Worm (Caenorhabditis elegans) whole organism, late embryonic: Measurements from ENCODE around the gene zzz-1.

Source experiments
- C08G9.2 ChIP-seq: sonication (generic microtip); optimal IDR thresholded peaks from 2 replicates; lab custom pipeline; 2016; ENCODE audit warnings: mild to moderate bottlenecking, missing genetic modification characterization, moderate library complexity, missing compliant biosample characterization
- C38D4.7 ChIP-seq: fragments of 200-800 bp; sonication (Bioruptor generic); optimal IDR thresholded peaks from 2 replicates; lab custom pipeline; 2018; ENCODE audit warnings: mild to moderate bottlenecking, missing genetic modification characterization, moderate library complexity, missing compliant biosample characterization
- K02D7.2 ChIP-seq: sonication (generic microtip); optimal IDR thresholded peaks from 2 replicates; lab custom pipeline; 2017; ENCODE audit warnings: mild to moderate bottlenecking, missing genetic modification characterization, missing compliant biosample characterization
- K09A11.1 ChIP-seq: sonication (generic microtip); optimal IDR thresholded peaks from 2 replicates; lab custom pipeline; 2017; ENCODE audit warnings: antibody characterized with exemption, mild to moderate bottlenecking, missing genetic modification characterization, missing compliant biosample characterization; ENCODE audit not compliant: insufficient read depth
- ceh-14 ChIP-seq: sonication (generic microtip); optimal IDR thresholded peaks from 2 replicates; lab custom pipeline; 2016; ENCODE audit warnings: missing genotype, missing genetic modification characterization, missing compliant biosample characterization
- ceh-18 ChIP-seq: sonication (generic microtip); optimal IDR thresholded peaks from 2 replicates; lab custom pipeline; 2016; ENCODE audit warnings: missing genetic modification characterization, missing compliant biosample characterization
- ceh-19 ChIP-seq: fragments of 200-800 bp; sonication (Bioruptor generic); optimal IDR thresholded peaks from 2 replicates; lab custom pipeline; 2018; ENCODE audit warnings: mild to moderate bottlenecking, missing genetic modification characterization, missing compliant biosample characterization
- ceh-2 ChIP-seq: sonication (generic microtip); optimal IDR thresholded peaks from 2 replicates; lab custom pipeline; 2016; ENCODE audit warnings: missing genotype, missing genetic modification characterization, missing compliant biosample characterization
- ceh-22 ChIP-seq: sonication (generic microtip); optimal IDR thresholded peaks from 2 replicates; lab custom pipeline; 2017; ENCODE audit warnings: missing biosample characterization, missing genetic modification characterization
- ceh-30 ChIP-seq: fragments of 150-350 bp; optimal IDR thresholded peaks from 2 replicates; lab custom pipeline; 2014; ENCODE audit warnings: missing biosample characterization, missing genetic modification characterization
- ceh-31 ChIP-seq: sonication (generic microtip); optimal IDR thresholded peaks from 2 replicates; lab custom pipeline; 2016; ENCODE audit warnings: missing genetic modification characterization, missing compliant biosample characterization
- ceh-34 ChIP-seq: sonication (generic microtip); optimal IDR thresholded peaks from 2 replicates; lab custom pipeline; 2016; ENCODE audit warnings: mild to moderate bottlenecking, missing genetic modification characterization, missing compliant biosample characterization
- ceh-45 ChIP-seq: fragments of 200-800 bp; sonication (Bioruptor generic); IDR thresholded peaks from 2 replicates; pipeline ENCODE4 v1.3.6; 2022; ENCODE audit warnings: missing genetic modification reagents, missing genetic modification characterization, missing compliant biosample characterization
- ceh-6 ChIP-seq: fragments of 200-800 bp; sonication (Bioruptor generic); optimal IDR thresholded peaks from 2 replicates; lab custom pipeline; 2018; ENCODE audit warnings: mild to moderate bottlenecking, missing genetic modification characterization, missing compliant biosample characterization
- ceh-9 ChIP-seq: sonication (generic microtip); optimal IDR thresholded peaks from 2 replicates; lab custom pipeline; 2016; ENCODE audit warnings: mild to moderate bottlenecking, missing genetic modification characterization, inconsistent platforms, missing compliant biosample characterization
- che-1 ChIP-seq: sonication (generic microtip); optimal IDR thresholded peaks from 2 replicates; lab custom pipeline; 2016; ENCODE audit warnings: mild to moderate bottlenecking, missing genetic modification characterization, missing compliant biosample characterization
- dmd-4 ChIP-seq: sonication (generic microtip); optimal IDR thresholded peaks from 2 replicates; lab custom pipeline; 2016; ENCODE audit warnings: borderline replicate concordance, missing genetic modification characterization, missing compliant biosample characterization
- dve-1 ChIP-seq: sonication (generic microtip); optimal IDR thresholded peaks from 2 replicates; lab custom pipeline; 2017; ENCODE audit warnings: antibody characterized with exemption, mild to moderate bottlenecking, missing genetic modification characterization, missing compliant biosample characterization
- elt-2 ChIP-seq: sonication (generic microtip); optimal IDR thresholded peaks from 2 replicates; lab custom pipeline; 2016; ENCODE audit warnings: missing genetic modification reagents, missing genetic modification characterization, missing compliant biosample characterization
- elt-4 ChIP-seq: sonication (generic microtip); optimal IDR thresholded peaks from 2 replicates; lab custom pipeline; 2016; ENCODE audit warnings: missing genetic modification characterization, missing compliant biosample characterization
- ets-4 ChIP-seq: sonication (generic microtip); optimal IDR thresholded peaks from 2 replicates; lab custom pipeline; 2016; ENCODE audit warnings: missing genetic modification characterization, missing compliant biosample characterization
- fax-1 ChIP-seq: sonication (generic microtip); optimal IDR thresholded peaks from 2 replicates; lab custom pipeline; 2016; ENCODE audit warnings: missing genotype, missing genetic modification characterization, missing compliant biosample characterization
- fkh-6 ChIP-seq: sonication (generic microtip); optimal IDR thresholded peaks from 2 replicates; lab custom pipeline; 2016; ENCODE audit warnings: missing genetic modification characterization, missing compliant biosample characterization
- gmeb-2 ChIP-seq: sonication (generic microtip); optimal IDR thresholded peaks from 2 replicates; lab custom pipeline; 2016; ENCODE audit warnings: missing genetic modification characterization, inconsistent platforms, missing compliant biosample characterization
- hlh-13 ChIP-seq: fragments of 200-800 bp; sonication (Bioruptor generic); optimal IDR thresholded peaks from 2 replicates; lab custom pipeline; 2018; ENCODE audit warnings: mild to moderate bottlenecking, missing genetic modification characterization, missing compliant biosample characterization
- hlh-30 ChIP-seq: sonication (generic microtip); optimal IDR thresholded peaks from 2 replicates; lab custom pipeline; 2017; ENCODE audit warnings: antibody characterized with exemption, missing genetic modification characterization, missing compliant biosample characterization; ENCODE audit not compliant: insufficient read depth
- hlh-8 ChIP-seq: sonication (generic microtip); optimal IDR thresholded peaks from 2 replicates; lab custom pipeline; 2016; ENCODE audit warnings: missing genotype, missing genetic modification characterization, missing compliant biosample characterization
- lim-6 ChIP-seq: sonication (generic microtip); optimal IDR thresholded peaks from 2 replicates; lab custom pipeline; 2016; ENCODE audit warnings: missing genetic modification characterization, missing compliant biosample characterization
- madf-2 ChIP-seq: sonication (generic microtip); optimal IDR thresholded peaks from 2 replicates; lab custom pipeline; 2017; ENCODE audit warnings: missing genetic modification characterization, missing compliant biosample characterization
- nfya-1 ChIP-seq: sonication (generic microtip); optimal IDR thresholded peaks from 2 replicates; lab custom pipeline; 2017; ENCODE audit warnings: missing genetic modification characterization, mild to moderate bottlenecking, missing compliant biosample characterization, antibody characterized with exemption, moderate library complexity
- odd-2 ChIP-seq: sonication (generic microtip); optimal IDR thresholded peaks from 2 replicates; lab custom pipeline; 2017; ENCODE audit warnings: antibody characterized with exemption, mild to moderate bottlenecking, missing genetic modification characterization, missing compliant biosample characterization
- pag-3 ChIP-seq: sonication (generic microtip); optimal IDR thresholded peaks from 2 replicates; lab custom pipeline; 2016; ENCODE audit warnings: missing compliant biosample characterization, missing genetic modification characterization, borderline replicate concordance
- pat-9 ChIP-seq: fragments of 200-800 bp; sonication (Bioruptor generic); optimal IDR thresholded peaks from 2 replicates; lab custom pipeline; 2018; ENCODE audit warnings: mild to moderate bottlenecking, missing genetic modification characterization, moderate library complexity, missing compliant biosample characterization
- pax-1 ChIP-seq: fragments of 150-350 bp; optimal IDR thresholded peaks from 2 replicates; lab custom pipeline; 2014; ENCODE audit warnings: missing biosample characterization, missing genetic modification characterization
- pros-1 ChIP-seq: fragments of 150-350 bp; optimal IDR thresholded peaks from 2 replicates; lab custom pipeline; 2014; ENCODE audit warnings: missing biosample characterization, missing genetic modification reagents, missing genetic modification characterization
- ref-2 ChIP-seq: sonication (generic microtip); optimal IDR thresholded peaks from 2 replicates; lab custom pipeline; 2016; ENCODE audit warnings: missing genetic modification characterization, missing compliant biosample characterization
- rnt-1 ChIP-seq: sonication (generic microtip); optimal IDR thresholded peaks from 2 replicates; lab custom pipeline; 2016; ENCODE audit warnings: missing genetic modification characterization, missing compliant biosample characterization
- sdc-2 ChIP-seq: sonication (generic microtip); optimal IDR thresholded peaks from 2 replicates; lab custom pipeline; 2016; ENCODE audit warnings: missing genotype, missing genetic modification characterization, missing compliant biosample characterization
- syd-9 ChIP-seq: sonication (generic microtip); optimal IDR thresholded peaks from 2 replicates; lab custom pipeline; 2016; ENCODE audit warnings: mild to moderate bottlenecking, missing genetic modification characterization, moderate library complexity, missing compliant biosample characterization
- tbx-2 ChIP-seq: sonication (generic microtip); optimal IDR thresholded peaks from 2 replicates; lab custom pipeline; 2016; ENCODE audit warnings: missing genetic modification characterization, missing compliant biosample characterization
- tbx-7 ChIP-seq: sonication (generic microtip); optimal IDR thresholded peaks from 2 replicates; lab custom pipeline; 2016; ENCODE audit warnings: missing genotype, missing genetic modification characterization, missing compliant biosample characterization
- unc-42 ChIP-seq: sonication (generic microtip); optimal IDR thresholded peaks from 2 replicates; lab custom pipeline; 2016; ENCODE audit warnings: missing genotype, missing genetic modification characterization, missing compliant biosample characterization
- unc-55 ChIP-seq: sonication (generic microtip); optimal IDR thresholded peaks from 2 replicates; lab custom pipeline; 2017; ENCODE audit warnings: missing biosample characterization, missing genetic modification reagents, missing genetic modification characterization
- unc-86 ChIP-seq: sonication (generic microtip); optimal IDR thresholded peaks from 2 replicates; lab custom pipeline; 2016; ENCODE audit warnings: missing genetic modification characterization, missing compliant biosample characterization
- zip-5 ChIP-seq: sonication (generic microtip); optimal IDR thresholded peaks from 2 replicates; lab custom pipeline; 2016; ENCODE audit warnings: missing genetic modification characterization, missing compliant biosample characterization
- ztf-16 ChIP-seq: sonication (generic microtip); optimal IDR thresholded peaks from 2 replicates; lab custom pipeline; 2017; ENCODE audit warnings: missing genetic modification characterization, missing compliant biosample characterization

Gene zzz-1

DNA sequence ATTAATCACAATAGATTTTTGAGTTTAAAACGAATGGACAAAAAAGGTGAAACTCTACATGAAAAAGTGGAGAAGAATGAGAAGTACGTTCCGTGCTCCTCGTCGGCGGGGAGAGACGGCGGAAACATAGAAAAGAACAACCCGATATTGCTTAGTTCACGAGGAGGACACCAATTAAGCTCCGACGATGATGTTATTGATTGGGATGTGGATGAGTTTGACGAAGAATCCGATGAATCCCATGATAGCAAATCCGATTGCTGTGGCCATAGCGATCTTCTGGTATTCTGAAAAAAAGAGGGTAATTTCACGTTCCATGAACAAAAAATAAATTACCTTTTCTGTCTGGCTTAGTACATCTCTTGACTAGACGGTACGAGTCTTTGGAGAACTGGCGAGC lies 12.3 kb downstream of the zzz-1 start:
- TF ChIP-seq pag-3 (no peak), lim-6 (tag; lab: Kevin White, UChicago) (no peak), ceh-18 (no peak), fax-1 (tag; lab: Kevin White, UChicago) (no peak), fkh-6 (tag; lab: Kevin White, UChicago) (no peak), tbx-2 (tag; lab: Kevin White, UChicago) (no peak), ets-4 (tag; lab: Kevin White, UChicago) (no peak), ceh-19 (no peak), tbx-7 (tag; lab: Kevin White, UChicago) (no peak), K02D7.2 (tag; lab: Kevin White, UChicago) (no peak), sdc-2 (tag; lab: Kevin White, UChicago) (no peak), unc-55 (GFP tag; lab: Kevin White, UChicago) (no peak), odd-2 (tag; lab: Kevin White, UChicago) (no peak)

DNA sequence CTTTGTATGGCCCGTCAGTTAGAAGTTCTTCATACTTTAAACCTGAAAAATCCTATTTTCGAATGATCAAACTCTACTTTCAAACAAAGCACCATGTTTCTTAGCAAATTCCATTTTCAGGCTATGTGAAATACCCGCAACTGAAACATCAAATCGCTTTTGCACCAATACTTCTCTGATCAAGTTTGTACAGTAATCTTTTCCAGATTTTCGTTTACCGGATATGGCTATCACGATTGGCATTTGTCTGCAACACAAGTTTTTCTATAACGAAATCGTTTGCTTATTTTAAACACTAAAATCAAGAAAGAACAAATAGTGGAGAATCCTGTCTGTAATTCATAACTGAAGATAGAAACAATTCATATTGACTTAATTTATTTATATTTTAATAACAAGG lies 12.7 kb downstream of the zzz-1 start, which contains the start of gene F32D8.13:
F32D8.13 (minus strand) TSS at position 249 of the 400 bp plus-strand sequence.
- TF ChIP-seq ceh-30 (tag; lab: Kevin White, UChicago) = no peak
- no peak for TF ChIP-seq ceh-22 (tag; lab: Kevin White, UChicago)
- no peak for TF ChIP-seq K02D7.2 (tag; lab: Kevin White, UChicago)
- no peak for TF ChIP-seq syd-9 (tag; lab: Kevin White, UChicago)
- TF ChIP-seq unc-86 (tag; lab: Kevin White, UChicago) = no peak
- TF ChIP-seq hlh-13 (GFP tag; lab: Kevin White, UChicago) = no peak
- TF ChIP-seq tbx-7 (tag; lab: Kevin White, UChicago) = no peak
- TF ChIP-seq ztf-16 (tag; lab: Kevin White, UChicago) = no peak
- TF ChIP-seq ceh-14 (tag; lab: Kevin White, UChicago) = no peak
- TF ChIP-seq gmeb-2 = no peak
- no peak for TF ChIP-seq pat-9 (tag; lab: Kevin White, UChicago)
- no peak for TF ChIP-seq pax-1 (tag; lab: Kevin White, UChicago)
- TF ChIP-seq madf-2 (tag; lab: Kevin White, UChicago) = no peak
- TF ChIP-seq lim-6 (tag; lab: Kevin White, UChicago) = no peak
- TF ChIP-seq ceh-9 = no peak
- TF ChIP-seq C38D4.7 (GFP tag; lab: Kevin White, UChicago) = no peak
- no peak for TF ChIP-seq sdc-2 (tag; lab: Kevin White, UChicago)
- no peak for TF ChIP-seq pros-1
- TF ChIP-seq, all 69 proteins: peak for 0

DNA sequence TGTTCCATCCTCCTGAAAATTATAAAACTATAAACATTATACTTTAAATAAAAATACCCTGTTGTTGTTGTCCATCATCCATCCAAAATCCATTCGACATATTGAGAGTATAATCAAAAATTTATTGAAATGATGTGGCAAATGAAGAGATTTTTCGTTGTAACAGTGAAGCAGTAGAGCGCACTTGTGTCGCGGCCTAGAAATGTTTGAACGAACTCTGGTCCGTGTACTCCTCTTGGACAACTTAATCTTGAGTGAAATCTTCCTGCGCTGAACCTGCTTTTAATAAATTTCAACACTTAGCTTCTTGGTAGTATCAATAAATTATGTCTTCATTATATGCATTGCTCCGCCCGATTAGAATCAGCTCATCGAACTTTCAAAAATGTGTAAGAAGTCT lies 14.4 kb downstream of the zzz-1 start, which contains the start of the genes F32D8.14 and F32D8.5:
F32D8.14 (minus strand) TSS at position 188 of the 400 bp plus-strand sequence.
F32D8.5 (plus strand) TSS at position 200 of the 400 bp plus-strand sequence.
- TF ChIP-seq unc-55 (GFP tag; lab: Kevin White, UChicago) = peak; percentile 16
- no peak for TF ChIP-seq lim-6 (tag; lab: Kevin White, UChicago)
- TF ChIP-seq fkh-6 (tag; lab: Kevin White, UChicago) = peak; percentile 0
- TF ChIP-seq ceh-30 (tag; lab: Kevin White, UChicago) = no peak
- TF ChIP-seq che-1 = no peak
- TF ChIP-seq elt-2 (tag; lab: Kevin White, UChicago) = peak; percentile 47
- TF ChIP-seq ceh-14 (tag; lab: Kevin White, UChicago) = peak; percentile 59
- TF ChIP-seq hlh-8 (tag; lab: Kevin White, UChicago) = peak; percentile 66
- TF ChIP-seq ceh-31 (tag; lab: Kevin White, UChicago) = peak; percentile 92
- peak; percentile 52 for TF ChIP-seq fax-1 (tag; lab: Kevin White, UChicago)
- TF ChIP-seq ceh-45 (GFP tag; lab: Robert Waterston, UW) = no peak
- TF ChIP-seq ceh-2 (tag; lab: Kevin White, UChicago) = peak; percentile 75
- TF ChIP-seq dve-1 (tag; lab: Kevin White, UChicago) = peak; percentile 40
- TF ChIP-seq hlh-30 (tag; lab: Kevin White, UChicago) = no peak
- peak; percentile 76 for TF ChIP-seq ets-4 (tag; lab: Kevin White, UChicago)
- TF ChIP-seq zip-5 (tag; lab: Kevin White, UChicago) = peak; percentile 49
- TF ChIP-seq pat-9 (tag; lab: Kevin White, UChicago) = no peak
- no peak for TF ChIP-seq K09A11.1
- TF ChIP-seq rnt-1 (tag; lab: Kevin White, UChicago) = peak; percentile 45
- TF ChIP-seq unc-42 = peak; percentile 59
- TF ChIP-seq tbx-2 (tag; lab: Kevin White, UChicago) = peak; percentile 80
- TF ChIP-seq nfya-1 (tag; lab: Kevin White, UChicago) = peak; percentile 43
- peak; percentile 89 for TF ChIP-seq C08G9.2 (tag; lab: Kevin White, UChicago)
- peak; percentile 66 for TF ChIP-seq tbx-7 (tag; lab: Kevin White, UChicago)
- no peak for TF ChIP-seq sdc-2 (tag; lab: Kevin White, UChicago)
- TF ChIP-seq dmd-4 = no peak
- no peak for TF ChIP-seq elt-4 (tag; lab: Kevin White, UChicago)
- peak; percentile 15 for TF ChIP-seq ceh-34 (tag; lab: Kevin White, UChicago)
- TF ChIP-seq ceh-6 (GFP tag; lab: Kevin White, UChicago) = no peak
- TF ChIP-seq ref-2 = peak; percentile 74
- TF ChIP-seq pros-1 = peak; percentile 24
